Worm (Caenorhabditis elegans) whole organism, L4 larva: ENCODE data around the gene F10E7.6.

Experiments used
- F10B5.3 ChIP-seq: sonication (generic microtip); optimal IDR thresholded peaks from 2 replicates; lab custom pipeline; 2016; ENCODE audit warnings: mild to moderate bottlenecking, missing genetic modification characterization, missing compliant biosample characterization
- Y48G9A.11 ChIP-seq: fragments of 200-800 bp; sonication (Bioruptor generic); IDR thresholded peaks from 2 replicates; pipeline ENCODE4 v1.3.6; 2022; ENCODE audit warnings: missing genetic modification reagents, missing genetic modification characterization, missing compliant biosample characterization
- Y75B8A.6 ChIP-seq: fragments of 200-800 bp; sonication (Bioruptor generic); IDR thresholded peaks from 2 replicates; pipeline ENCODE4 v1.3.6; 2022; ENCODE audit warnings: missing genetic modification reagents, missing genetic modification characterization, missing compliant biosample characterization
- aly-2 ChIP-seq: sonication (generic microtip); optimal IDR thresholded peaks from 2 replicates; lab custom pipeline; 2018; ENCODE audit warnings: missing biosample characterization, missing genetic modification characterization
- ceh-28 ChIP-seq: fragments of 150-350 bp; optimal IDR thresholded peaks from 2 replicates; lab custom pipeline; 2014; ENCODE audit warnings: missing biosample characterization, missing genetic modification reagents, missing genetic modification characterization
- jun-1 ChIP-seq: fragments of 150-350 bp; optimal IDR thresholded peaks from 2 replicates; lab custom pipeline; 2014; ENCODE audit warnings: missing biosample characterization, missing genetic modification reagents, missing genetic modification characterization
- lin-1 ChIP-seq: fragments of 200-800 bp; sonication (Bioruptor generic); IDR thresholded peaks from 2 replicates; pipeline ENCODE4 v1.3.6; 2022; ENCODE audit warnings: missing genetic modification reagents, missing genetic modification characterization, missing compliant biosample characterization
- lin-13 ChIP-seq: fragments of 150-350 bp; optimal IDR thresholded peaks from 2 replicates; lab custom pipeline; 2014; ENCODE audit warnings: missing biosample characterization, missing genetic modification reagents, missing genetic modification characterization
- lin-15B ChIP-seq: fragments of 150-350 bp; sonication (generic microtip); optimal IDR thresholded peaks from 3 replicates; lab custom pipeline; 2014; ENCODE audit warnings: missing biosample characterization, missing genetic modification characterization
- lsy-2 ChIP-seq, 2 experiments: fragments of 150-350 bp in 1 of 2; sonication (generic microtip) in 1 of 2; optimal IDR thresholded peaks; 2 replicates each; lab custom pipeline; 2014 to 2017; ENCODE audit warnings: missing biosample characterization in 2 of 2, missing genetic modification characterization in 2 of 2
- nhr-237 ChIP-seq: sonication (generic microtip); optimal IDR thresholded peaks from 2 replicates; lab custom pipeline; 2017; ENCODE audit warnings: missing biosample characterization, missing genetic modification characterization
- nhr-28 ChIP-seq: fragments of 150-350 bp; optimal IDR thresholded peaks from 2 replicates; lab custom pipeline; 2014; ENCODE audit warnings: missing biosample characterization, missing genetic modification characterization
- nhr-77 ChIP-seq: fragments of 150-350 bp; optimal IDR thresholded peaks from 2 replicates; lab custom pipeline; 2014; ENCODE audit warnings: missing biosample characterization, missing genetic modification characterization
- sdz-12 ChIP-seq: fragments of 200-800 bp; sonication (Bioruptor generic); optimal IDR thresholded peaks from 2 replicates; lab custom pipeline; 2018; ENCODE audit warnings: mild to moderate bottlenecking, missing genetic modification characterization, missing compliant biosample characterization

DNA sequence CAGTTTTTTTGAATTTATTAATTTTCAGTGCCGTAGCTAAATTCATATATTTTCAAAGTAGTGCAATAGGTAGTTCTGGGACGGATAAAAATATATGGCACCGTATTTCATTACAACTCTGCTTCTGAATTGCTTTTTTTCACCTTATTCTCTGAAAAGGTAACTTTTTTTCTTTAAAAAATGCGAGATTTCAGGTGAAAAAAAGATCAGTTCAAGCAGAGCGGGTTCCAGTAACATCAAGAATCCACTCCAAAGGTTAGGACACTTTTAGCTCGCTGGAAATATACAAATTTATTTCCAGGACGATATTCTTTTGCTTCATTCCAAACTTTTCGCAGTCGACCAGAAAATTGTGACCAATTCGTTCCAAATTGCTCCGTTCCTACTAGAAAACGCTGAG, 35.2 kb downstream of the F10E7.6 start, which contains the start of gene T07F8.1:
- TF ChIP-seq lin-15B (tag; lab: Kevin White, UChicago) (no peak), ceh-28 (no peak), Y48G9A.11 (no peak), Y75B8A.6 (GFP tag; lab: Robert Waterston, UW) (no peak), aly-2 (tag; lab: Kevin White, UChicago) (no peak), jun-1 (tag; lab: Kevin White, UChicago) (no peak), lin-1 (GFP tag; lab: Robert Waterston, UW) (no peak), nhr-77 (tag; lab: Kevin White, UChicago) (no peak), nhr-28 (tag; lab: Kevin White, UChicago) (no peak), lsy-2 (tag; optimal IDR thresholded peaks at IDR 0.05; lab: Kevin White, UChicago) (no peak), sdz-12 (no peak), nhr-237 (tag; lab: Kevin White, UChicago) (no peak), F10B5.3 (tag; lab: Kevin White, UChicago) (no peak), lin-13 (GFP tag; lab: Kevin White, UChicago) (no peak)
